Worm (Caenorhabditis elegans) whole organism, L4 larva: ENCODE measurements around the gene clh-5.

ENCODE experiments used
- D1046.2 ChIP-seq: fragments of 200-800 bp; sonication (Bioruptor generic); IDR thresholded peaks from 2 replicates; pipeline ENCODE4 v1.3.6; 2022; ENCODE audit warnings: missing genetic modification characterization, missing compliant biosample characterization
- F37D6.2 ChIP-seq: sonication (generic microtip); optimal IDR thresholded peaks from 2 replicates; lab custom pipeline; 2016; ENCODE audit warnings: mild to moderate bottlenecking, missing genetic modification characterization, missing compliant biosample characterization
- F49E8.2 ChIP-seq: sonication (generic microtip); optimal IDR thresholded peaks from 2 replicates; lab custom pipeline; 2016; ENCODE audit warnings: missing compliant biosample characterization, mild to moderate bottlenecking, missing genetic modification characterization, borderline replicate concordance
- T20F7.1 ChIP-seq: fragments of 200-800 bp; sonication (Bioruptor generic); optimal IDR thresholded peaks from 2 replicates; lab custom pipeline; 2018; ENCODE audit warnings: mild to moderate bottlenecking, missing genetic modification characterization, missing compliant biosample characterization
- Y5F2A.4 ChIP-seq: fragments of 200-800 bp; sonication (Bioruptor generic); optimal IDR thresholded peaks from 2 replicates; lab custom pipeline; 2018; ENCODE audit warnings: mild to moderate bottlenecking, missing genetic modification characterization, missing compliant biosample characterization
- Y75B8A.6 ChIP-seq: fragments of 200-800 bp; sonication (Bioruptor generic); IDR thresholded peaks from 2 replicates; pipeline ENCODE4 v1.3.6; 2022; ENCODE audit warnings: missing genetic modification reagents, missing genetic modification characterization, missing compliant biosample characterization
- aha-1 ChIP-seq: fragments of 150-350 bp; peaks from one replicate; lab custom pipeline; 2014; ENCODE audit warnings: missing biosample characterization, missing genetic modification characterization
- ama-1 ChIP-seq: fragments of 150-350 bp; optimal IDR thresholded peaks from 2 replicates; lab custom pipeline; 2014; ENCODE audit warnings: inconsistent platforms, mixed read lengths
- arid-1 ChIP-seq: fragments of 200-800 bp; sonication (Bioruptor generic); conservative IDR thresholded peaks from 2 replicates; pipeline ENCODE4 v1.3.6; 2022; ENCODE audit warnings: missing genetic modification reagents, missing genetic modification characterization, missing compliant biosample characterization
- ceh-20 ChIP-seq: fragments of 200-800 bp; sonication (Bioruptor generic); IDR thresholded peaks from 2 replicates; pipeline ENCODE4 v1.3.6; 2022; ENCODE audit warnings: missing genetic modification reagents, missing genetic modification characterization, missing compliant biosample characterization
- daf-16 ChIP-seq, 3 experiments: sonication (generic microtip); optimal IDR thresholded peaks; 2 replicates each; lab custom pipeline; 2016 to 2017; ENCODE audit warnings: missing genetic modification characterization in 3 of 3, missing genetic modification reagents in 3 of 3, mild to moderate bottlenecking in 2 of 3, missing compliant biosample characterization in 2 of 3, missing biosample characterization in 1 of 3, moderate library complexity in 1 of 3
- daf-19 ChIP-seq: fragments of 200-800 bp; sonication (Bioruptor generic); conservative IDR thresholded peaks from 2 replicates; pipeline ENCODE4 v1.3.6; 2022; ENCODE audit warnings: missing genetic modification characterization, missing compliant biosample characterization
- dmd-6 ChIP-seq: fragments of 200-800 bp; sonication (Bioruptor generic); IDR thresholded peaks from 2 replicates; pipeline ENCODE4 v1.3.6; 2022; ENCODE audit warnings: missing genetic modification reagents, missing genetic modification characterization, missing compliant biosample characterization
- dmd-8 ChIP-seq: fragments of 200-800 bp; sonication (Bioruptor generic); IDR thresholded peaks from 2 replicates; pipeline ENCODE4 v1.3.6; 2022; ENCODE audit warnings: missing genetic modification characterization, missing compliant biosample characterization
- duxl-1 ChIP-seq: sonication (generic microtip); optimal IDR thresholded peaks from 2 replicates; lab custom pipeline; 2016; ENCODE audit warnings: mild to moderate bottlenecking, missing genetic modification characterization, moderate library complexity, missing compliant biosample characterization; ENCODE audit not compliant: poor library complexity
- egl-43 ChIP-seq: fragments of 200-800 bp; sonication (Bioruptor generic); IDR thresholded peaks from 2 replicates; pipeline ENCODE4 v1.3.6; 2022; ENCODE audit warnings: missing genetic modification reagents, missing genetic modification characterization, missing compliant biosample characterization
- hif-1 ChIP-seq, 2 experiments: sonication (generic microtip); optimal IDR thresholded peaks; 2 replicates each; lab custom pipeline; 2016 to 2017; ENCODE audit warnings: missing compliant biosample characterization in 2 of 2, missing genetic modification characterization in 2 of 2, missing genetic modification reagents in 2 of 2, missing genotype in 2 of 2, mild to moderate bottlenecking in 1 of 2
- hlh-11 ChIP-seq: fragments of 200-800 bp; sonication (Bioruptor generic); optimal IDR thresholded peaks from 2 replicates; lab custom pipeline; 2018; ENCODE audit warnings: mild to moderate bottlenecking, missing genetic modification characterization, missing compliant biosample characterization
- hmg-1.1 ChIP-seq: fragments of 200-800 bp; sonication (Bioruptor generic); IDR thresholded peaks from 2 replicates; pipeline ENCODE4 v1.3.6; 2022; ENCODE audit warnings: missing genetic modification reagents, missing genetic modification characterization, missing compliant biosample characterization
- lim-7 ChIP-seq: fragments of 200-800 bp; sonication (Bioruptor generic); IDR thresholded peaks from 2 replicates; pipeline ENCODE4 v1.3.6; 2022; ENCODE audit warnings: missing genetic modification characterization, missing compliant biosample characterization
- lin-29 ChIP-seq: fragments of 200-800 bp; sonication (Bioruptor generic); IDR thresholded peaks from 2 replicates; pipeline ENCODE4 v1.3.6; 2022; ENCODE audit warnings: missing genetic modification reagents, missing genetic modification characterization, missing compliant biosample characterization
- lin-38 ChIP-seq: fragments of 200-800 bp; sonication (Bioruptor generic); IDR thresholded peaks from 2 replicates; pipeline ENCODE4 v1.3.6; 2022; ENCODE audit warnings: missing genetic modification reagents, missing genetic modification characterization, missing compliant biosample characterization
- lin-39 ChIP-seq: fragments of 150-350 bp; optimal IDR thresholded peaks from 2 replicates; lab custom pipeline; 2014; ENCODE audit warnings: missing biosample characterization, missing genetic modification reagents, missing genetic modification characterization
- lsy-2 ChIP-seq, 2 experiments: fragments of 150-350 bp in 1 of 2; sonication (generic microtip) in 1 of 2; optimal IDR thresholded peaks; 2 replicates each; lab custom pipeline; 2014 to 2017; ENCODE audit warnings: missing biosample characterization in 2 of 2, missing genetic modification characterization in 2 of 2
- mdl-1 ChIP-seq, 2 experiments: fragments of 150-350 bp in 1 of 2; sonication (generic microtip) in 1 of 2; optimal IDR thresholded peaks; 2 replicates each; lab custom pipeline; 2014 to 2017; ENCODE audit warnings: missing biosample characterization in 2 of 2, missing genetic modification characterization in 2 of 2
- mep-1 ChIP-seq: fragments of 150-350 bp; sonication (generic microtip); optimal IDR thresholded peaks from 3 replicates; lab custom pipeline; 2014; ENCODE audit warnings: missing biosample characterization, missing genetic modification characterization
- mxl-3 ChIP-seq: fragments of 200-800 bp; sonication (Bioruptor generic); optimal IDR thresholded peaks from 2 replicates; lab custom pipeline; 2018; ENCODE audit warnings: mild to moderate bottlenecking, missing genetic modification characterization, missing compliant biosample characterization
- nhr-10 ChIP-seq: fragments of 150-350 bp; optimal IDR thresholded peaks from 2 replicates; lab custom pipeline; 2014; ENCODE audit warnings: missing biosample characterization, missing genetic modification characterization
- nhr-237 ChIP-seq: sonication (generic microtip); optimal IDR thresholded peaks from 2 replicates; lab custom pipeline; 2017; ENCODE audit warnings: missing biosample characterization, missing genetic modification characterization
- nhr-41 ChIP-seq: fragments of 200-800 bp; sonication (Bioruptor generic); IDR thresholded peaks from 2 replicates; pipeline ENCODE4 v1.3.6; 2022; ENCODE audit warnings: missing genetic modification reagents, missing genetic modification characterization, missing compliant biosample characterization
- nhr-48 ChIP-seq: sonication (generic microtip); optimal IDR thresholded peaks from 2 replicates; lab custom pipeline; 2016; ENCODE audit warnings: mild to moderate bottlenecking, missing genetic modification characterization, missing compliant biosample characterization
- nhr-6 ChIP-seq: fragments of 150-350 bp; optimal IDR thresholded peaks from 2 replicates; lab custom pipeline; 2014; ENCODE audit warnings: missing biosample characterization, missing genetic modification characterization
- nhr-76 ChIP-seq: fragments of 150-350 bp; optimal IDR thresholded peaks from 2 replicates; lab custom pipeline; 2014; ENCODE audit warnings: missing biosample characterization, missing genetic modification characterization
- nhr-77 ChIP-seq: fragments of 150-350 bp; optimal IDR thresholded peaks from 2 replicates; lab custom pipeline; 2014; ENCODE audit warnings: missing biosample characterization, missing genetic modification characterization
- rbr-2 ChIP-seq: sonication (generic microtip); optimal IDR thresholded peaks from 2 replicates; lab custom pipeline; 2016; ENCODE audit warnings: missing genotype, missing genetic modification characterization, missing compliant biosample characterization
- saeg-2 ChIP-seq: fragments of 200-800 bp; sonication (Bioruptor generic); IDR thresholded peaks from 2 replicates; pipeline ENCODE4 v1.3.6; 2022; ENCODE audit warnings: missing genetic modification reagents, missing genetic modification characterization, missing compliant biosample characterization
- sdz-12 ChIP-seq: fragments of 200-800 bp; sonication (Bioruptor generic); optimal IDR thresholded peaks from 2 replicates; lab custom pipeline; 2018; ENCODE audit warnings: mild to moderate bottlenecking, missing genetic modification characterization, missing compliant biosample characterization
- skn-1 ChIP-seq: fragments of 150-350 bp; optimal IDR thresholded peaks from 2 replicates; lab custom pipeline; 2014; ENCODE audit warnings: missing biosample characterization, missing genetic modification characterization
- snpc-1.2 ChIP-seq: fragments of 200-800 bp; sonication (Bioruptor generic); IDR thresholded peaks from 2 replicates; pipeline ENCODE4 v1.3.6; 2022; ENCODE audit warnings: missing genetic modification reagents, missing genetic modification characterization, missing compliant biosample characterization
- unc-62 ChIP-seq, 3 experiments: fragments of 150-350 bp in 1 of 3; sonication (generic microtip); optimal IDR thresholded peaks in 2 of 3; peaks in 1 of 3; 1 replicate in 1 of 3; 2 replicates in 2 of 3; lab custom pipeline; 2014 to 2017; ENCODE audit warnings: missing biosample characterization in 3 of 3, missing genetic modification characterization in 3 of 3, missing genetic modification reagents in 3 of 3, missing genotype in 1 of 3
- zfp-3 ChIP-seq: fragments of 200-800 bp; sonication (Bioruptor generic); conservative IDR thresholded peaks from 2 replicates; pipeline ENCODE4 v1.3.6; 2022; ENCODE audit warnings: missing genetic modification reagents, missing genetic modification characterization, missing compliant biosample characterization

The clh-5 gene

DNA sequence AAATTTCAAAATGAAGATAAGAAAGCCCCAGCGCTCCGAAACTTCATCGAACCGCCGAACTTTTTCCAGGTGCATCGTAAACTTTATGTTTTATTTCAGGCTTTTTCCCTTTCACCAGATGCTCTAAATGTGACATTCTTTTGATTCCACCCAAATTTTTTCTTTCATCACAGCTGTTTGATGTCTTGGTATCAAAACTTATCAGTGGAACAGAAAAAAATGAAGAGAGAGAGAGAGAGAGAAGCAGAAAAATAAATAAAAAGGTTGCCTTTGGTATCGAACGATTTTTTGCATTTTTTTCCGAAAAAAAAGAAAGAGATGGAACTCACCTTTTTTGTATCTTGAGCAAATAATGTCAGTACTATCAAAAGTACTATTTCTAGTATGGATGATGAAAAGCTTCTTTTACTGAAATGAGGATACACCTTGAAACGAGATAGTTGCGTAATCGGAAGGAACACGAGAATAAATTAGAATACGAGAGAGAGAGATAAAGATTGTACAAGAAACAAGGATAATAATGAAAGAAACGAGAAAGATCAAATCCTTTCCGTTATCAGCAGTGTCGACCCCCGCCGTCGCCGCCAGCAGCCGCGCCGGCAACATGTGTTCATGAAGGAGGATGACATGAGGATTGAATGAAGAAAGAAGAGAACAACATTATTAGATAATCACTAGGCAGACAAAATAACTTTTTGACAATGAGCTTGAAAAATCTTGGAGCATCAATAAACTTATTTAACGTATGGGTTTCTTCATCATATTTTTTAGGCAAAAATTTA is 22.1 kb downstream of the clh-5 start (continued):
- no peak for TF ChIP-seq lin-38 (GFP tag; lab: Robert Waterston, UW)
- TF ChIP-seq snpc-1.2 (GFP tag; lab: Robert Waterston, UW) = no peak
- TF ChIP-seq zfp-3 (GFP tag; lab: Robert Waterston, UW) = no peak
- TF ChIP-seq nhr-48 (tag; lab: Kevin White, UChicago) = no peak
- TF ChIP-seq aha-1 (tag; lab: Kevin White, UChicago) = peak; percentile 92
- TF ChIP-seq Y5F2A.4 = no peak
- peak in 1 of 2 experiments; percentile 9 for TF ChIP-seq mdl-1 (tag; optimal IDR thresholded peaks at IDR 0.05; lab: Kevin White, UChicago)
- no peak for TF ChIP-seq lin-29
- TF ChIP-seq T20F7.1 (GFP tag; lab: Kevin White, UChicago) = no peak
- no peak for TF ChIP-seq hif-1 (tag; optimal IDR thresholded peaks at IDR 0.05; lab: Kevin White, UChicago)
- no peak for TF ChIP-seq D1046.2 (GFP tag; lab: Robert Waterston, UW)
- TF ChIP-seq mep-1 (tag; lab: Kevin White, UChicago) = no peak
- peak; percentile 73 for TF ChIP-seq mxl-3 (GFP tag; lab: Kevin White, UChicago)
- no peak for TF ChIP-seq F37D6.2 (tag; lab: Kevin White, UChicago)
- no peak for TF ChIP-seq lin-39 (tag; lab: Kevin White, UChicago)
- TF ChIP-seq nhr-41 (GFP tag; lab: Robert Waterston, UW) = no peak
- TF ChIP-seq duxl-1 (tag; lab: Kevin White, UChicago) = no peak
- no peak for TF ChIP-seq egl-43 (GFP tag; lab: Robert Waterston, UW)
- no peak for TF ChIP-seq ama-1 (lab: Kevin White, UChicago)
- TF ChIP-seq saeg-2 (GFP tag; lab: Robert Waterston, UW) = no peak
- no peak for TF ChIP-seq daf-19
- TF ChIP-seq dmd-8 (GFP tag; lab: Robert Waterston, UW) = no peak
- no peak for TF ChIP-seq nhr-77 (tag; lab: Kevin White, UChicago)
- TF ChIP-seq daf-16 (GFP tag; optimal IDR thresholded peaks at IDR 0.05; lab: Kevin White, UChicago) = no peak
- TF ChIP-seq daf-16 (tag; optimal IDR thresholded peaks at IDR 0.05; lab: Kevin White, UChicago) = no peak
- no peak for TF ChIP-seq F49E8.2 (tag; lab: Kevin White, UChicago)
- TF ChIP-seq hmg-1.1 (GFP tag; lab: Robert Waterston, UW) = no peak
- TF ChIP-seq nhr-6 = no peak
- no peak for TF ChIP-seq lsy-2 (tag; optimal IDR thresholded peaks at IDR 0.05; lab: Kevin White, UChicago)
- TF ChIP-seq skn-1 (tag; lab: Kevin White, UChicago) = no peak
- TF ChIP-seq nhr-237 (tag; lab: Kevin White, UChicago) = no peak
- TF ChIP-seq dmd-6 = peak; percentile 35
- no peak for TF ChIP-seq Y75B8A.6
- TF ChIP-seq nhr-76 (tag; lab: Kevin White, UChicago) = no peak
- no peak for TF ChIP-seq nhr-10 (tag; lab: Kevin White, UChicago)
- no peak for TF ChIP-seq rbr-2 (tag; lab: Kevin White, UChicago)
- TF ChIP-seq ceh-20 (GFP tag; lab: Robert Waterston, UW) = no peak
- TF ChIP-seq sdz-12 (GFP tag; lab: Kevin White, UChicago) = no peak
- no peak for TF ChIP-seq hlh-11

DNA sequence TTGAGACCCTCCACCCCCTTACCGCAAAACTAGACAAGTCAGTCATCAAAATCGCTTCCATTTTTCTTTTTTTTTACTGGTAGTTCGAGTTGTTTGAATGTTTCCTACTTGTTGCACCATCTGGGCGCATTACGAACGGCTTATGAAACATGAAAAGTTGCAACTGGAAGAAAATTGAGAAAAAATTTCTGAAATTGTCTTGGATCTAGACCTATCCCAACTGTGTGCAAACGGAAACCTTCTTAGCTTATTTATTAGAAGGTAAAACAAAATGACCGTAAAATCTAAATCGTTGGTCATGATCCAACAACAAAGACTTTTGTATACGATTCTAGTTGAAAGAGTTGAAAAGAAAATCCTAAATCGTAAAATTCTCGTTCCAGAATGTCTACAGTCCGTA is 23.9 kb downstream of the clh-5 start:
- TF ChIP-seq lim-7 (GFP tag; lab: Robert Waterston, UW) (no peak), arid-1 (no peak), unc-62 (GFP tag; optimal IDR thresholded peaks at IDR 0.05 in 1 of 2; lab: Kevin White, UChicago) (peak in 1 of 2 experiments; percentile 97), unc-62 (tag; optimal IDR thresholded peaks at IDR 0.05; lab: Kevin White, UChicago) (no peak)
